Fruit fly (Drosophila melanogaster) whole organism, prepupa: Measurements from ENCODE around the gene CG6845.

Source experiments
- Blimp-1 ChIP-seq: fragments of 200-800 bp; sonication (Bioruptor generic); optimal IDR thresholded peaks from 3 replicates; lab custom pipeline; 2017; ENCODE audit warnings: missing biosample characterization, missing genetic modification characterization, mild to moderate bottlenecking, moderate library complexity, missing genetic modification reagents
- CG11294 ChIP-seq: fragments of 200-800 bp; sonication (Bioruptor generic); IDR thresholded peaks from 2 replicates; pipeline ENCODE4 v1.3.6; 2022; ENCODE audit warnings: missing biosample characterization, missing genetic modification characterization
- CG1621 ChIP-seq: fragments of 200-800 bp; sonication (Bioruptor generic); optimal IDR thresholded peaks from 3 replicates; lab custom pipeline; 2018; ENCODE audit warnings: missing biosample characterization, mild to moderate bottlenecking, missing genetic modification characterization
- CG3919 ChIP-seq: fragments of 200-800 bp; sonication (Bioruptor generic); optimal IDR thresholded peaks from 3 replicates; lab custom pipeline; 2016; ENCODE audit warnings: missing biosample characterization, missing genetic modification characterization
- CG4318 ChIP-seq: fragments of 200-800 bp; sonication (Bioruptor generic); optimal IDR thresholded peaks from 3 replicates; lab custom pipeline; 2017; ENCODE audit warnings: missing biosample characterization, mild to moderate bottlenecking, missing genetic modification characterization
- Gug ChIP-seq: fragments of 200-800 bp; sonication (Bioruptor generic); IDR thresholded peaks from 2 replicates; pipeline ENCODE4 v1.3.6; 2022; ENCODE audit warnings: missing biosample characterization, missing genetic modification characterization
- OdsH ChIP-seq: fragments of 200-800 bp; sonication (Bioruptor generic); optimal IDR thresholded peaks from 3 replicates; lab custom pipeline; 2016; ENCODE audit warnings: missing biosample characterization, missing genetic modification characterization
- Sox14 ChIP-seq: fragments of 200-800 bp; sonication (Bioruptor generic); optimal IDR thresholded peaks from 3 replicates; lab custom pipeline; 2016; ENCODE audit warnings: missing biosample characterization, missing genetic modification characterization
- dac ChIP-seq: fragments of 200-800 bp; sonication (Bioruptor generic); optimal IDR thresholded peaks from 2 replicates; lab custom pipeline; 2017; ENCODE audit warnings: missing biosample characterization, mild to moderate bottlenecking, missing genetic modification characterization

dm6 chr3L:128295-129117 is 17.7 kb upstream of the CG6845 start:
- TF ChIP-seq CG1621 (peak; percentile 82), Sox14 (no peak), CG4318 (GFP tag; lab: Kevin White, UChicago) (no peak), Gug (GFP tag; lab: Robert Waterston, UW) (no peak), CG11294 (no peak), CG3919 (GFP tag; lab: Kevin White, UChicago) (peak; percentile 29), Blimp-1 (peak; percentile 13), OdsH (GFP tag; lab: Kevin White, UChicago) (no peak), dac (GFP tag; lab: Kevin White, UChicago) (no peak)
